Worm (Caenorhabditis elegans) whole organism, young adult: Measurements from ENCODE around the gene Y6D1A.1.

Experiments used
- B0336.3 ChIP-seq: fragments of 200-800 bp; sonication (Bioruptor generic); IDR thresholded peaks from 2 replicates; pipeline ENCODE4 v1.3.6; 2022; ENCODE audit warnings: missing genetic modification characterization, missing compliant biosample characterization
- C06A6.2 ChIP-seq: fragments of 200-800 bp; sonication (Bioruptor generic); conservative IDR thresholded peaks from 2 replicates; pipeline ENCODE4 v1.3.6; 2022; ENCODE audit warnings: missing genetic modification characterization, missing compliant biosample characterization
- C17E4.6 ChIP-seq: fragments of 200-800 bp; sonication (Bioruptor generic); IDR thresholded peaks from 2 replicates; pipeline ENCODE4 v1.3.6; 2022; ENCODE audit warnings: missing genetic modification reagents, missing genetic modification characterization, missing compliant biosample characterization
- D2030.7 ChIP-seq: fragments of 200-800 bp; sonication (Bioruptor generic); IDR thresholded peaks from 2 replicates; pipeline ENCODE4 v1.3.6; 2022; ENCODE audit warnings: missing genetic modification reagents, missing genetic modification characterization, missing compliant biosample characterization
- F10E7.11 ChIP-seq: sonication (generic microtip); optimal IDR thresholded peaks from 2 replicates; lab custom pipeline; 2017; ENCODE audit warnings: mild to moderate bottlenecking, missing genetic modification characterization, moderate library complexity, missing compliant biosample characterization
- F22D6.2 ChIP-seq: sonication (generic microtip); optimal IDR thresholded peaks from 2 replicates; lab custom pipeline; 2016; ENCODE audit warnings: mild to moderate bottlenecking, missing genetic modification characterization, missing compliant biosample characterization
- F23B12.7 ChIP-seq: sonication (generic microtip); optimal IDR thresholded peaks from 2 replicates; lab custom pipeline; 2017; ENCODE audit warnings: missing genetic modification characterization, mild to moderate bottlenecking, missing compliant biosample characterization, antibody characterized with exemption, moderate library complexity; ENCODE audit not compliant: insufficient read depth
- F49E8.2 ChIP-seq: sonication (generic microtip); optimal IDR thresholded peaks from 3 replicates; lab custom pipeline; 2017; ENCODE audit warnings: missing genetic modification characterization, mild to moderate bottlenecking, missing compliant biosample characterization, antibody characterized with exemption, moderate library complexity; ENCODE audit not compliant: insufficient read depth
- F55B11.4 ChIP-seq: sonication (generic microtip); optimal IDR thresholded peaks from 2 replicates; lab custom pipeline; 2016; ENCODE audit warnings: missing compliant biosample characterization, missing genetic modification characterization, borderline replicate concordance; ENCODE audit not compliant: insufficient read depth
- T07F8.4 ChIP-seq: sonication (generic microtip); optimal IDR thresholded peaks from 2 replicates; lab custom pipeline; 2016; ENCODE audit warnings: mild to moderate bottlenecking, missing genetic modification characterization, moderate library complexity, missing compliant biosample characterization
- T26A5.8 ChIP-seq: sonication (generic microtip); optimal IDR thresholded peaks from 2 replicates; lab custom pipeline; 2016; ENCODE audit warnings: missing genetic modification characterization, missing compliant biosample characterization
- aptf-3 ChIP-seq: fragments of 200-800 bp; sonication (Bioruptor generic); IDR thresholded peaks from 2 replicates; pipeline ENCODE4 v1.3.6; 2022; ENCODE audit warnings: missing genetic modification characterization, missing compliant biosample characterization
- atf-7 ChIP-seq: sonication (generic microtip); optimal IDR thresholded peaks from 2 replicates; lab custom pipeline; 2017; ENCODE audit warnings: mild to moderate bottlenecking, missing genetic modification characterization, missing compliant biosample characterization
- athp-1 ChIP-seq: sonication (generic microtip); optimal IDR thresholded peaks from 2 replicates; lab custom pipeline; 2017; ENCODE audit warnings: mild to moderate bottlenecking, missing genetic modification characterization, missing compliant biosample characterization
- bed-1 ChIP-seq: fragments of 200-800 bp; sonication (Bioruptor generic); IDR thresholded peaks from 2 replicates; pipeline ENCODE4 v1.3.6; 2022; ENCODE audit warnings: missing genetic modification reagents, missing genetic modification characterization, missing compliant biosample characterization
- ceh-27 ChIP-seq: fragments of 200-800 bp; sonication (Bioruptor generic); optimal IDR thresholded peaks from 2 replicates; lab custom pipeline; 2018; ENCODE audit warnings: mild to moderate bottlenecking, missing genetic modification characterization, moderate library complexity, missing compliant biosample characterization
- ceh-40 ChIP-seq: fragments of 200-800 bp; sonication (Bioruptor generic); IDR thresholded peaks from 2 replicates; pipeline ENCODE4 v1.3.6; 2022; ENCODE audit warnings: missing genetic modification characterization, missing compliant biosample characterization
- dox-1 ChIP-seq: fragments of 200-800 bp; sonication (Bioruptor generic); IDR thresholded peaks from 2 replicates; pipeline ENCODE4 v1.3.6; 2022; ENCODE audit warnings: missing genetic modification reagents, missing genetic modification characterization, missing compliant biosample characterization
- dpff-1 ChIP-seq: sonication (generic microtip); optimal IDR thresholded peaks from 2 replicates; lab custom pipeline; 2017; ENCODE audit warnings: mild to moderate bottlenecking, missing genetic modification characterization, missing compliant biosample characterization
- dpl-1 ChIP-seq: fragments of 150-350 bp; optimal IDR thresholded peaks from 2 replicates; lab custom pipeline; 2014; ENCODE audit warnings: missing biosample characterization, missing genetic modification reagents, missing genetic modification characterization
- efl-1 ChIP-seq: fragments of 150-350 bp; optimal IDR thresholded peaks from 2 replicates; lab custom pipeline; 2014; ENCODE audit warnings: missing biosample characterization, missing genetic modification reagents, missing genetic modification characterization
- egl-44 ChIP-seq: fragments of 200-800 bp; sonication (Bioruptor generic); IDR thresholded peaks from 2 replicates; pipeline ENCODE4 v1.3.6; 2022; ENCODE audit warnings: missing genetic modification reagents, missing genetic modification characterization, missing compliant biosample characterization
- ekl-4 ChIP-seq: fragments of 200-800 bp; sonication (Bioruptor generic); IDR thresholded peaks from 2 replicates; pipeline ENCODE4 v1.3.6; 2022; ENCODE audit warnings: missing genetic modification reagents, missing genetic modification characterization, missing compliant biosample characterization
- hmg-20 ChIP-seq: fragments of 200-800 bp; sonication (Bioruptor generic); IDR thresholded peaks from 2 replicates; pipeline ENCODE4 v1.3.6; 2022; ENCODE audit warnings: missing genetic modification reagents, missing genetic modification characterization, missing compliant biosample characterization
- lin-26 ChIP-seq: fragments of 200-800 bp; sonication (Bioruptor generic); IDR thresholded peaks from 2 replicates; pipeline ENCODE4 v1.3.6; 2022; ENCODE audit warnings: missing genetic modification reagents, missing genetic modification characterization, missing compliant biosample characterization
- madf-10 ChIP-seq: sonication (generic microtip); optimal IDR thresholded peaks from 2 replicates; lab custom pipeline; 2016; ENCODE audit warnings: mild to moderate bottlenecking, missing genetic modification characterization, missing compliant biosample characterization
- madf-6 ChIP-seq: fragments of 200-800 bp; sonication (Bioruptor generic); IDR thresholded peaks from 2 replicates; pipeline ENCODE4 v1.3.6; 2022; ENCODE audit warnings: missing genetic modification reagents, missing genetic modification characterization, missing compliant biosample characterization
- madf-8 ChIP-seq: fragments of 200-800 bp; sonication (Bioruptor generic); conservative IDR thresholded peaks from 2 replicates; pipeline ENCODE4 v1.3.6; 2022; ENCODE audit warnings: missing genetic modification reagents, missing genetic modification characterization, missing compliant biosample characterization
- mel-28 ChIP-seq: sonication (generic microtip); optimal IDR thresholded peaks from 2 replicates; lab custom pipeline; 2016; ENCODE audit warnings: borderline replicate concordance, mild to moderate bottlenecking, missing genetic modification characterization, missing compliant biosample characterization
- mes-4 ChIP-seq: sonication (generic microtip); optimal IDR thresholded peaks from 2 replicates; lab custom pipeline; 2016; ENCODE audit warnings: missing genotype, missing genetic modification characterization, missing compliant biosample characterization
- nfya-1 ChIP-seq: sonication (generic microtip); optimal IDR thresholded peaks from 2 replicates; lab custom pipeline; 2017; ENCODE audit warnings: antibody characterized with exemption, missing compliant biosample characterization, missing genetic modification characterization, borderline replicate concordance; ENCODE audit not compliant: insufficient read depth
- nfya-2 ChIP-seq: fragments of 200-800 bp; sonication (Bioruptor generic); IDR thresholded peaks from 2 replicates; pipeline ENCODE4 v1.3.6; 2022; ENCODE audit warnings: missing genetic modification reagents, missing genetic modification characterization, missing compliant biosample characterization
- nhr-90 ChIP-seq: sonication (generic microtip); optimal IDR thresholded peaks from 2 replicates; lab custom pipeline; 2016; ENCODE audit warnings: missing genotype, mild to moderate bottlenecking, missing genetic modification characterization, missing compliant biosample characterization
- pha-4 ChIP-seq: fragments of 150-350 bp; sonication (generic microtip); optimal IDR thresholded peaks from 2 replicates; lab custom pipeline; 2014; ENCODE audit warnings: missing biosample characterization, missing genetic modification reagents, missing genetic modification characterization
- repo-1 ChIP-seq: sonication (generic microtip); optimal IDR thresholded peaks from 2 replicates; lab custom pipeline; 2017; ENCODE audit warnings: mild to moderate bottlenecking, missing genetic modification characterization, missing compliant biosample characterization
- sea-2 ChIP-seq: fragments of 200-800 bp; sonication (Bioruptor generic); IDR thresholded peaks from 2 replicates; pipeline ENCODE4 v1.3.6; 2022; ENCODE audit warnings: missing genetic modification characterization, missing compliant biosample characterization
- snpc-1.1 ChIP-seq: sonication (generic microtip); optimal IDR thresholded peaks from 2 replicates; lab custom pipeline; 2017; ENCODE audit warnings: missing genetic modification characterization, mild to moderate bottlenecking, missing compliant biosample characterization, antibody characterized with exemption, moderate library complexity, missing genotype, missing genetic modification reagents; ENCODE audit not compliant: insufficient read depth
- snpc-1.3 ChIP-seq: sonication (generic microtip); optimal IDR thresholded peaks from 2 replicates; lab custom pipeline; 2017; ENCODE audit warnings: missing genetic modification characterization, mild to moderate bottlenecking, missing compliant biosample characterization, antibody characterized with exemption, moderate library complexity, missing genotype, missing genetic modification reagents; ENCODE audit not compliant: insufficient read depth
- snpc-3.4 ChIP-seq: sonication (generic microtip); optimal IDR thresholded peaks from 2 replicates; lab custom pipeline; 2017; ENCODE audit warnings: missing genetic modification characterization, mild to moderate bottlenecking, missing compliant biosample characterization, antibody characterized with exemption, moderate library complexity, missing genotype, missing genetic modification reagents
- snpc-4 ChIP-seq, 5 experiments: fragments of 150-350 bp in 1 of 5; sonication (generic microtip) in 4 of 5; optimal IDR thresholded peaks; 2 replicates each; lab custom pipeline; 2014 to 2018; ENCODE audit warnings: missing genetic modification characterization in 5 of 5, missing biosample characterization in 3 of 5, antibody characterized with exemption in 2 of 5, mild to moderate bottlenecking in 2 of 5, missing compliant biosample characterization in 2 of 5, missing genotype in 2 of 5, moderate library complexity in 2 of 5, missing genetic modification reagents in 1 of 5
- somi-1 ChIP-seq: fragments of 200-800 bp; sonication (Bioruptor generic); optimal IDR thresholded peaks from 2 replicates; lab custom pipeline; 2018; ENCODE audit warnings: mild to moderate bottlenecking, missing genetic modification characterization, missing compliant biosample characterization
- tbp1 ChIP-seq: fragments of 200-800 bp; sonication (Bioruptor generic); optimal IDR thresholded peaks from 2 replicates; lab custom pipeline; 2018; ENCODE audit warnings: mild to moderate bottlenecking, missing genetic modification characterization, missing compliant biosample characterization
- unc-62 ChIP-seq: fragments of 150-350 bp; optimal IDR thresholded peaks from 2 replicates; lab custom pipeline; 2014; ENCODE audit warnings: missing biosample characterization, missing genetic modification reagents, missing genetic modification characterization
- ztf-26 ChIP-seq: sonication (generic microtip); optimal IDR thresholded peaks from 2 replicates; lab custom pipeline; 2017; ENCODE audit warnings: missing genetic modification characterization, missing compliant biosample characterization

The Y6D1A.1 gene

DNA sequence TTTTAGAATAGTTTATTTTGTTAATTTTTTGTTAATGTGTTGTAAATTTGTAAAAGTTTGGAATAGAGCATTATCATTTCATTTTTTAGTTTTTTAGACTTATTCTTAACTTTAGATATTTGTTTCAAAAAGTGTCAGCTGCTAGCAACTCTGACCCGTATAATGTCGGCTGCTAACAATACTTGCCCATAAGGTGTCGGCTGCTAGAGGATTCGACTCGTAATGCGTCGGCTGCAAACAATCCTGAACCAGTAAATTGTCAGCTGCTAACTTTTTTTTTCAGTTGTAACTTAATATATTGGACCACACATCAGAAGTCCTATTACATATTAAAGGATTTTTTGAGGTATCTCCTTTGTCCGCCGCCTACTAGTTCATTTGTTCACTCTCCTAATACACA lies 19.4 kb upstream of the Y6D1A.1 start:
- TF ChIP-seq snpc-4 (GFP tag; optimal IDR thresholded peaks at IDR 0.05; lab: Kevin White, UChicago) (peak; percentile 27), snpc-4 (tag; optimal IDR thresholded peaks at IDR 0.05; lab: Kevin White, UChicago) (peak in 3 of 4 experiments; percentile 37 to 78 (median 67)), snpc-1.1 (tag; lab: Kevin White, UChicago) (peak; percentile 34), ceh-40 (no peak)

DNA sequence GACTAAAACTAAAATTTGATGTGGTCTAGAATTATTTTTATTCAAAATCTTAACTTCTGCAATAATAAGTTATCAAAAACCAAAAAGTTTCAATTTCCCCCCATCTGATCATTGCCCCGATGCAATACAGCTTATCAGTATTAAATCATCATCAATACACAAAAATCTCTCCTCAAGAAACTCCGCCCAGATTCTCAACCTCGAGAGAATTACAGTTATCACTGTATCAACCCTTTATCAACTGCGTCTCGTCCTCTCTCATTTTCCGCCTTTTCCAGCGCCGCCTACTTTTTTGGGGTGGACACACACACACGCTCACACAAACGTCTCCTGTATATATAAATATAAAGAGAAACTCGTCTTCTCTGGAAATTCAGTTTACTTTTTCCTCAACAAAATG lies 18.9 kb upstream of the Y6D1A.1 start, which contains the start of gene T27D12.1:
Gene T27D12.1, plus strand, starts transcription at position 301 of the 400 bp plus-strand sequence.
- no peak for TF ChIP-seq aptf-3
- no peak for TF ChIP-seq nfya-2 (GFP tag; lab: Robert Waterston, UW)
- no peak for TF ChIP-seq dox-1
- TF ChIP-seq madf-10 (tag; lab: Kevin White, UChicago) = no peak
- no peak for TF ChIP-seq hmg-20 (GFP tag; lab: Robert Waterston, UW)
- no peak for TF ChIP-seq ekl-4 (GFP tag; lab: Robert Waterston, UW)
- no peak for TF ChIP-seq snpc-1.1 (tag; lab: Kevin White, UChicago)
- no peak for TF ChIP-seq D2030.7 (GFP tag; lab: Robert Waterston, UW)
- no peak for TF ChIP-seq bed-1
- no peak for TF ChIP-seq snpc-1.3 (tag; lab: Kevin White, UChicago)
- TF ChIP-seq pha-4 (tag; lab: Kevin White, UChicago) = no peak
- TF ChIP-seq efl-1 (GFP tag; lab: Kevin White, UChicago) = no peak
- no peak for TF ChIP-seq T26A5.8
- no peak for TF ChIP-seq F22D6.2 (tag; lab: Kevin White, UChicago)
- TF ChIP-seq snpc-3.4 = no peak
- TF ChIP-seq ceh-27 = no peak
- no peak for TF ChIP-seq C06A6.2
- TF ChIP-seq sea-2 = no peak

DNA sequence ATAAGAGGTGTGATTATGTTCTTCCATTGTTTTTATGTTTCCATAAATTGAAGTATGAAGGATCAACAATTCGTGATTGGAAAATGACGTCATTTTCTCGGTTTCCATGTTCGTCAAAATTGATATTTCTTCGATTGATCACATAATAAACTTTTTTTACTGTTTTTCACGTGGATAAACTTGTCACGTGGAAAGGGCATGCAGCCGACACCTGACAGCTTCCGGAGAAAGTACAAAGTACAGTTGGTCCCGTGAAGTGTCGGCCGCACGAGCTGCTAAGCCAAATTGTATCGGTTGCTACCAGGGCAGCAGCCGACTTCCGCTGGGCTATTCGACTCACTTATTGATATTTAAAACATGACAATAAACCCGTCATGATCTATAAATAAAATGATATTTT lies 18.2 kb upstream of the Y6D1A.1 start:
- no peak for TF ChIP-seq C17E4.6
- no peak for TF ChIP-seq mes-4 (tag; lab: Kevin White, UChicago)
- TF ChIP-seq atf-7 = peak; percentile 50
- no peak for TF ChIP-seq tbp1 (GFP tag; lab: Kevin White, UChicago)
- TF ChIP-seq B0336.3 (GFP tag; lab: Robert Waterston, UW) = no peak
- peak; percentile 18 for TF ChIP-seq somi-1 (GFP tag; lab: Kevin White, UChicago)
- TF ChIP-seq egl-44 = no peak
- no peak for TF ChIP-seq F10E7.11 (tag; lab: Kevin White, UChicago)
- no peak for TF ChIP-seq nhr-90 (tag; lab: Kevin White, UChicago)
- TF ChIP-seq madf-6 (GFP tag; lab: Robert Waterston, UW) = no peak
- TF ChIP-seq nfya-1 = no peak
- no peak for TF ChIP-seq F23B12.7
- no peak for TF ChIP-seq F22D6.2 (tag; lab: Kevin White, UChicago)
- no peak for TF ChIP-seq C06A6.2
- no peak for TF ChIP-seq repo-1 (tag; lab: Kevin White, UChicago)
- TF ChIP-seq snpc-4 (GFP tag; optimal IDR thresholded peaks at IDR 0.05; lab: Kevin White, UChicago) = no peak
- peak; percentile 23 to 87 (median 78) for TF ChIP-seq snpc-4 (tag; optimal IDR thresholded peaks at IDR 0.05; lab: Kevin White, UChicago)
- TF ChIP-seq F49E8.2 (tag; lab: Kevin White, UChicago) = no peak
- no peak for TF ChIP-seq snpc-3.4
- TF ChIP-seq T07F8.4 (tag; lab: Kevin White, UChicago) = no peak
- TF ChIP-seq F55B11.4 (tag; lab: Kevin White, UChicago) = no peak
- no peak for TF ChIP-seq mel-28 (tag; lab: Kevin White, UChicago)
- no peak for TF ChIP-seq athp-1 (tag; lab: Kevin White, UChicago)
- TF ChIP-seq lin-26 (GFP tag; lab: Robert Waterston, UW) = 0 out of 2 replicates have a peak, but pooled peaks have one; percentile 38
- TF ChIP-seq ztf-26 (tag; lab: Kevin White, UChicago) = peak; percentile 61
- TF ChIP-seq D2030.7 (GFP tag; lab: Robert Waterston, UW) = no peak
- no peak for TF ChIP-seq dpff-1 (tag; lab: Kevin White, UChicago)
- TF ChIP-seq snpc-1.1 (tag; lab: Kevin White, UChicago) = no peak
- no peak for TF ChIP-seq unc-62
- TF ChIP-seq dpl-1 (GFP tag; lab: Kevin White, UChicago) = no peak
- TF ChIP-seq madf-8 (GFP tag; lab: Robert Waterston, UW) = no peak
